Worm (Caenorhabditis elegans): ENCODE data around the gene T25E12.14.

Gene T25E12.14

ce11 chrV:16744783-16745182, 17.8 kb downstream of the T25E12.14 start (continued):
- TF ChIP-seq hsf-1 (GFP tag; IDR thresholded peaks at IDR 0.05) (peak; percentile 72), aptf-3 (GFP tag; IDR thresholded peaks at IDR 0.05) (0 out of 2 replicates have a peak, but pooled peaks have one; percentile 43), attf-6 (GFP tag; IDR thresholded peaks at IDR 0.05) (peak; percentile 93), atf-7 (tag; optimal IDR thresholded peaks at IDR 0.05) (no peak), egl-18 (GFP tag; IDR thresholded peaks at IDR 0.05) (no peak), lir-1 (GFP tag; conservative IDR thresholded peaks at IDR 0.05) (peak; percentile 37; the same call in 1 of the 2 replicates), mes-4 (tag; optimal IDR thresholded peaks at IDR 0.05) (no peak), fkh-3 (tag; optimal IDR thresholded peaks at IDR 0.05) (no peak), ceh-27 (GFP tag; optimal IDR thresholded peaks at IDR 0.05) (no peak), T26A5.8 (tag; optimal IDR thresholded peaks at IDR 0.05) (no peak), sptf-2 (GFP tag; optimal IDR thresholded peaks at IDR 0.05) (no peak)

- TF ChIP-seq egl-44 (GFP tag; IDR thresholded peaks at IDR 0.05) (no peak), snpc-1.1 (tag; optimal IDR thresholded peaks at IDR 0.05; ENCODE audit: insufficient read depth) (no peak), T26A5.8 (tag; optimal IDR thresholded peaks at IDR 0.05) (no peak), F52B5.7 (tag; optimal IDR thresholded peaks at IDR 0.05) (no peak), ztf-6 (GFP tag; IDR thresholded peaks at IDR 0.05) (no peak), egrh-3 (GFP tag; IDR thresholded peaks at IDR 0.05) (peak; percentile 63; the same call in 1 of the 2 replicates), nhr-120 (GFP tag; IDR thresholded peaks at IDR 0.05) (no peak), dox-1 (GFP tag; IDR thresholded peaks at IDR 0.05) (0 out of 2 replicates have a peak, but pooled peaks have one; percentile 21), Y56A3A.18 (GFP tag; IDR thresholded peaks at IDR 0.05) (no peak), egl-18 (GFP tag; IDR thresholded peaks at IDR 0.05) (no peak), zfh-2 (GFP tag; conservative IDR thresholded peaks at IDR 0.05) (peak; percentile 74), dpff-1 (tag; optimal IDR thresholded peaks at IDR 0.05) (no peak), unc-130 (GFP tag; optimal IDR thresholded peaks at IDR 0.05) (no peak), somi-1 (GFP tag; optimal IDR thresholded peaks at IDR 0.05) (no peak), lsy-27 (tag; optimal IDR thresholded peaks at IDR 0.05; ENCODE audit: borderline replicate concordance, insufficient read depth) (no peak)
These were observed 18.2 kb downstream of the T25E12.14 start for ce11 chrV:16745214-16745613.

ce11 chrV:16746231-16746990, 19.4 kb downstream of the T25E12.14 start, which contains the start of gene gyg-2:
Gene gyg-2, minus strand, starts transcription at chrV:16746258.
- TF ChIP-seq dpl-1 (GFP tag; optimal IDR thresholded peaks at IDR 0.05) (peak; percentile 55), ztf-22 (GFP tag; optimal IDR thresholded peaks at IDR 0.05) (no peak), lir-1 (GFP tag; conservative IDR thresholded peaks at IDR 0.05) (no peak), somi-1 (GFP tag; optimal IDR thresholded peaks at IDR 0.05) (no peak), attf-6 (GFP tag; IDR thresholded peaks at IDR 0.05) (peak; percentile 78), snpc-1.1 (tag; optimal IDR thresholded peaks at IDR 0.05; ENCODE audit: insufficient read depth) (peak; percentile 2), F49E8.2 (tag; optimal IDR thresholded peaks at IDR 0.05; ENCODE audit: insufficient read depth) (peak; percentile 22), F57C9.4 (tag; optimal IDR thresholded peaks at IDR 0.05) (no peak), madf-8 (GFP tag; conservative IDR thresholded peaks at IDR 0.05) (peak; percentile 90), lin-26 (GFP tag; IDR thresholded peaks at IDR 0.05) (no peak), xnd-1 (tag; optimal IDR thresholded peaks at IDR 0.05) (peak; percentile 83), efl-1 (GFP tag; optimal IDR thresholded peaks at IDR 0.05) (peak; percentile 86), F57A8.1 (GFP tag; optimal IDR thresholded peaks at IDR 0.05) (no peak), lin-35 (GFP tag; optimal IDR thresholded peaks at IDR 0.05) (peak in 1 of 3 experiments; percentile 53), lsy-27 (tag; optimal IDR thresholded peaks at IDR 0.05; ENCODE audit: borderline replicate concordance, insufficient read depth) (no peak), madf-6 (GFP tag; IDR thresholded peaks at IDR 0.05) (peak; percentile 97), D2030.7 (GFP tag; IDR thresholded peaks at IDR 0.05) (peak; percentile 53; the same call in 1 of the 2 replicates), F33H1.4 (GFP tag; IDR thresholded peaks at IDR 0.05) (peak; percentile 59), ceh-100 (GFP tag; IDR thresholded peaks at IDR 0.05) (peak; percentile 71), egl-18 (GFP tag; IDR thresholded peaks at IDR 0.05) (no peak), hmg-1.2 (GFP tag; IDR thresholded peaks at IDR 0.05) (no peak), lsl-1 (GFP tag; optimal IDR thresholded peaks at IDR 0.05) (peak; percentile 25), C06A6.2 (GFP tag; conservative IDR thresholded peaks at IDR 0.05) (no peak), ceh-58 (GFP tag; IDR thresholded peaks at IDR 0.05) (no peak), lin-54 (GFP tag; optimal IDR thresholded peaks at IDR 0.05) (peak; percentile 36)
